Worm (Caenorhabditis elegans): ENCODE data around the gene C48B4.13.

C48B4.13 gene

ce11 chrIII:9568451-9568850, at the start of gene C48B4.13:
Gene C48B4.13, plus strand, starts transcription at chrIII:9568751.
- TF ChIP-seq npax-4 (tag; optimal IDR thresholded peaks at IDR 0.05) (no peak), zip-5 (tag; optimal IDR thresholded peaks at IDR 0.05) (no peak)

- TF ChIP-seq ceh-48 (tag; optimal IDR thresholded peaks at IDR 0.05) (peak; percentile 35), pag-3 (tag; optimal IDR thresholded peaks at IDR 0.05; ENCODE audit: borderline replicate concordance) (no peak), rnt-1 (tag; optimal IDR thresholded peaks at IDR 0.05) (no peak), unc-55 (GFP tag; optimal IDR thresholded peaks at IDR 0.05) (peak; percentile 56), ceh-22 (tag; optimal IDR thresholded peaks at IDR 0.05) (no peak), ceh-14 (tag; optimal IDR thresholded peaks at IDR 0.05) (no peak), pros-1 (tag; optimal IDR thresholded peaks at IDR 0.05) (no peak), ceh-31 (tag; optimal IDR thresholded peaks at IDR 0.05) (peak; percentile 50), zip-5 (tag; optimal IDR thresholded peaks at IDR 0.05) (no peak), pax-1 (tag; optimal IDR thresholded peaks at IDR 0.05) (no peak), ref-2 (tag; optimal IDR thresholded peaks at IDR 0.05) (no peak), nhr-11 (tag; optimal IDR thresholded peaks at IDR 0.05) (no peak), elt-2 (tag; optimal IDR thresholded peaks at IDR 0.05) (peak; percentile 34), ceh-18 (tag; optimal IDR thresholded peaks at IDR 0.05) (peak; percentile 67), npax-4 (tag; optimal IDR thresholded peaks at IDR 0.05) (no peak), ceh-2 (tag; optimal IDR thresholded peaks at IDR 0.05) (no peak), tbx-2 (tag; optimal IDR thresholded peaks at IDR 0.05) (peak; percentile 61), nfya-1 (tag; optimal IDR thresholded peaks at IDR 0.05) (peak; percentile 73), ceh-34 (tag; optimal IDR thresholded peaks at IDR 0.05) (peak; percentile 5), unc-42 (tag; optimal IDR thresholded peaks at IDR 0.05) (peak; percentile 75), Y22D7AL.16 (tag; optimal IDR thresholded peaks at IDR 0.05) (no peak), C38D4.7 (GFP tag; optimal IDR thresholded peaks at IDR 0.05) (no peak), pha-2 (tag; optimal IDR thresholded peaks at IDR 0.05) (no peak), hlh-30 (tag; optimal IDR thresholded peaks at IDR 0.05; ENCODE audit: insufficient read depth) (peak; percentile 17)
Measured at ce11 chrIII:9521410-9522090, 47.0 kb upstream of the C48B4.13 start, which contains the start of the genes clu-1 and prp-40. Gene clu-1, minus strand, starts transcription at chrIII:9521460. Gene prp-40, plus strand, starts transcription at chrIII:9522075.

DNA sequence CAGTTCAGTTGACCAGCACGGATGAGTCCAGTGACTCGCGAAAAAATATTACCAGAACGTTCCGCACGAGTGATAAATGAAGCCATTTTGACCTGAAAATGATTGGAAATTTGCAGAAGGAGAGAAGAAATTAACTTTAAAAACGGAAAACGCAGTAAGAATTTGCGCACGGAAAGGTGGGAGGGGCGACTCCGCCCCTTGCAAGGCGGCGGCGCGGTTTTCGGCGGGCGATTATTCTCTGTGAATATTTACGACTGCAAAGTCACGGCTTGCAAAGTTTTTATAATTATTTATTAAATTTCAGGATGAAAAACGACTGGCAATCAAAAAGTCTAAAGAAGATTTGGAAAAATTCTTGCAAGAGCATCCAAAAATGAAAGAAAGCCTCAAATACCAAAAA, 45.0 kb upstream of the C48B4.13 start, which contains the start of gene mrps-23:
mrps-23 (minus strand) TSS at position 92 of the 400 bp plus-strand sequence.
- TF ChIP-seq nfya-1 (tag; optimal IDR thresholded peaks at IDR 0.05) (peak; percentile 11), lim-6 (tag; optimal IDR thresholded peaks at IDR 0.05) (no peak), ceh-18 (tag; optimal IDR thresholded peaks at IDR 0.05) (peak; percentile 16), unc-42 (tag; optimal IDR thresholded peaks at IDR 0.05) (peak; percentile 6), che-1 (tag; optimal IDR thresholded peaks at IDR 0.05) (no peak), ceh-48 (tag; optimal IDR thresholded peaks at IDR 0.05) (no peak), tbx-2 (tag; optimal IDR thresholded peaks at IDR 0.05) (no peak), lin-11 (tag; optimal IDR thresholded peaks at IDR 0.05) (no peak), dmd-4 (tag; optimal IDR thresholded peaks at IDR 0.05; ENCODE audit: borderline replicate concordance) (no peak), madf-2 (tag; optimal IDR thresholded peaks at IDR 0.05) (no peak), gmeb-2 (tag; optimal IDR thresholded peaks at IDR 0.05) (no peak), C38D4.7 (GFP tag; optimal IDR thresholded peaks at IDR 0.05) (no peak), syd-9 (tag; optimal IDR thresholded peaks at IDR 0.05) (no peak), ama-1 (optimal IDR thresholded peaks at IDR 0.05) (no peak)

DNA sequence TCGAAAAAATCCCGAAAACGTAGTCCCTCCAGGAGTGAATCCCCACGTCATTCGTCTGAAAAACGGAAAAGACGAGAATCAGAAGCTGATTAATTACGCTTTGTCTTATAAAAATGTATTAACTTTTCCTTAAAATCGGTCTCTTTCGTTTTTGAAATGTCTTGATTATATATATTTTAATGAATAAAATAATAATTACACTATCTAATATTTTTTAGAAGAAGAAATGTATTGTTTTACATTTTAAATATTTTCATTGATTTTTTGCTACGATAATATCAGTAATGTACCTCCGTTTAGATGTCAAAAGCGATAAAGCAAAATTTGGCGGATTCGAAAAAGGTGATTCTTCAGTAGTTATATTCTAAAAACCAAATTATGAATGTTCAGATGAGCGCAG, 43.3 kb upstream of the C48B4.13 start, which contains the start of gene trpp-3:
trpp-3 (plus strand) TSS at position 301 of the 400 bp plus-strand sequence.
- TF ChIP-seq unc-42 (tag; optimal IDR thresholded peaks at IDR 0.05) (no peak), C38D4.7 (GFP tag; optimal IDR thresholded peaks at IDR 0.05) (no peak), ceh-31 (tag; optimal IDR thresholded peaks at IDR 0.05) (no peak), syd-9 (tag; optimal IDR thresholded peaks at IDR 0.05) (no peak), odd-2 (tag; optimal IDR thresholded peaks at IDR 0.05) (no peak), sox-4 (tag; optimal IDR thresholded peaks at IDR 0.05) (no peak), ceh-6 (GFP tag; optimal IDR thresholded peaks at IDR 0.05) (no peak), T23F11.4 (GFP tag; optimal IDR thresholded peaks at IDR 0.05) (no peak), pat-9 (tag; optimal IDR thresholded peaks at IDR 0.05) (no peak)

Data from whole organism, late embryonic.